Fruit fly (Drosophila melanogaster) whole organism, pupa: ENCODE results near the gene LanA.

Experiments used
- CG10348 ChIP-seq: fragments of 200-800 bp; sonication (Bioruptor generic); IDR thresholded peaks from 2 replicates; pipeline ENCODE4 v1.3.6; 2022; ENCODE audit warnings: missing biosample characterization, missing genetic modification characterization
- CG12605 ChIP-seq: fragments of 200-800 bp; sonication (Bioruptor generic); IDR thresholded peaks from 2 replicates; pipeline ENCODE4 v1.3.6; 2022; ENCODE audit warnings: missing biosample characterization, missing genetic modification characterization
- CG13204 ChIP-seq: fragments of 200-800 bp; sonication (Bioruptor generic); optimal IDR thresholded peaks from 2 replicates; lab custom pipeline; 2018; ENCODE audit warnings: missing biosample characterization, mild to moderate bottlenecking, missing genetic modification characterization, moderate library complexity
- CG14655 ChIP-seq: fragments of 200-800 bp; sonication (Bioruptor generic); optimal IDR thresholded peaks from 3 replicates; lab custom pipeline; 2017; ENCODE audit warnings: mild to moderate bottlenecking, missing biosample characterization, missing genetic modification reagents, missing genetic modification characterization
- CG15710 ChIP-seq: fragments of 200-800 bp; sonication (Bioruptor generic); optimal IDR thresholded peaks from 2 replicates; lab custom pipeline; 2018; ENCODE audit warnings: missing biosample characterization, mild to moderate bottlenecking, missing genetic modification characterization, moderate library complexity
- CG17806 ChIP-seq: fragments of 200-800 bp; sonication (Bioruptor generic); optimal IDR thresholded peaks from 2 replicates; lab custom pipeline; 2018; ENCODE audit warnings: missing biosample characterization, mild to moderate bottlenecking, missing genetic modification characterization, moderate library complexity
- CG32121 ChIP-seq: fragments of 200-800 bp; sonication (Bioruptor generic); IDR thresholded peaks from 2 replicates; pipeline ENCODE4 v1.3.6; 2022; ENCODE audit warnings: missing biosample characterization, missing genetic modification characterization
- CG34367 ChIP-seq: fragments of 200-800 bp; sonication (Bioruptor generic); optimal IDR thresholded peaks from 2 replicates; lab custom pipeline; 2018; ENCODE audit warnings: missing biosample characterization, mild to moderate bottlenecking, missing genetic modification characterization
- CG4496 ChIP-seq: fragments of 200-800 bp; sonication (Bioruptor generic); IDR thresholded peaks from 3 replicates; pipeline ENCODE4 v1.3.6; 2022; ENCODE audit warnings: missing biosample characterization, missing genetic modification characterization
- CG8159 ChIP-seq: fragments of 200-800 bp; sonication (Bioruptor generic); optimal IDR thresholded peaks from 3 replicates; lab custom pipeline; 2018; ENCODE audit warnings: missing biosample characterization, mild to moderate bottlenecking, missing genetic modification characterization, moderate library complexity
- CG8301 ChIP-seq: fragments of 200-800 bp; sonication (Bioruptor generic); optimal IDR thresholded peaks from 2 replicates; lab custom pipeline; 2018; ENCODE audit warnings: missing biosample characterization, mild to moderate bottlenecking, missing genetic modification characterization
- CG9948 ChIP-seq: fragments of 200-800 bp; sonication (Bioruptor generic); optimal IDR thresholded peaks from 2 replicates; lab custom pipeline; 2018; ENCODE audit warnings: missing biosample characterization, mild to moderate bottlenecking, missing genetic modification characterization, moderate library complexity
- D1 ChIP-seq: fragments of 200-800 bp; sonication (Bioruptor generic); optimal IDR thresholded peaks from 2 replicates; lab custom pipeline; 2018; ENCODE audit warnings: missing biosample characterization, mild to moderate bottlenecking, missing genetic modification characterization, moderate library complexity
- EcR ChIP-seq: fragments of 200-800 bp; sonication (Bioruptor generic); optimal IDR thresholded peaks from 3 replicates; lab custom pipeline; 2019; ENCODE audit warnings: missing biosample characterization, missing genetic modification characterization, mild to moderate bottlenecking, moderate library complexity, missing genetic modification reagents
- Ets98B ChIP-seq: fragments of 200-800 bp; sonication (Bioruptor generic); IDR thresholded peaks from 2 replicates; pipeline ENCODE4 v1.3.6; 2022; ENCODE audit warnings: missing biosample characterization, missing genetic modification characterization
- Pif1A ChIP-seq: fragments of 200-800 bp; sonication (Bioruptor generic); optimal IDR thresholded peaks from 3 replicates; lab custom pipeline; 2016; ENCODE audit warnings: missing biosample characterization, missing genetic modification characterization
- Pif1B ChIP-seq: fragments of 200-800 bp; sonication (Bioruptor generic); optimal IDR thresholded peaks from 3 replicates; lab custom pipeline; 2016; ENCODE audit warnings: missing biosample characterization, missing genetic modification characterization
- Snoo ChIP-seq: fragments of 200-800 bp; sonication (Bioruptor generic); optimal IDR thresholded peaks from 3 replicates; lab custom pipeline; 2017; ENCODE audit warnings: missing biosample characterization, mild to moderate bottlenecking, missing genetic modification characterization, inconsistent platforms
- fd96Ca ChIP-seq: fragments of 200-800 bp; sonication (Bioruptor generic); IDR thresholded peaks from 3 replicates; pipeline ENCODE4 v1.3.6; 2022; ENCODE audit warnings: missing biosample characterization, missing genetic modification characterization
- gl ChIP-seq: fragments of 200-800 bp; sonication (Bioruptor generic); optimal IDR thresholded peaks from 2 replicates; lab custom pipeline; 2018; ENCODE audit warnings: missing biosample characterization, mild to moderate bottlenecking, missing genetic modification characterization
- rn ChIP-seq: fragments of 200-800 bp; sonication (Bioruptor generic); IDR thresholded peaks from 2 replicates; pipeline ENCODE4 v1.3.6; 2022; ENCODE audit warnings: missing biosample characterization, missing genetic modification characterization

The LanA gene

DNA sequence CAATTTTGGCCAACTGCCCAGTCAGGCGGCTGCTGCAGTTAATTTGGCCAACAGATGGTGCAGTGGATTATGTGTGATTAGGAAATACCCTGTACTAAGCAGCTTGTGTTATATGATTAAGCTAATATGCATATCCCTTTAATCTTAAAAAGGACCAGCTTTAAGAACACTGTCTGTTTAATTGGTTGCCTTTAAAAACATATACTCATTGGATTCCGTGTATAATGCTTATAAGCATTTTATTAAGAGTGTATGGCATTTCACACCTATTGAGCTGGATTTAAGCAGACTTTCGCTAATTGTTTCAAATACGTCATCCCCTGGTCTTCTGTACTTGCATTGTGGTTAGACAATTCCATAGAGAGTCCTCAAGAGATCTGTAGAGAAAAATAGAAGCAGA is 45.6 kb upstream of the LanA start:
- no peak for TF ChIP-seq CG10348 (GFP tag; lab: Robert Waterston, UW)
- no peak for TF ChIP-seq CG12605 (GFP tag; lab: Robert Waterston, UW)
- no peak for TF ChIP-seq fd96Ca (GFP tag; lab: Robert Waterston, UW)
- no peak for TF ChIP-seq Ets98B
- TF ChIP-seq EcR, result no peak
- peak; percentile 79 for TF ChIP-seq CG8301
- no peak for TF ChIP-seq CG32121 (GFP tag; lab: Robert Waterston, UW)
- no peak for TF ChIP-seq CG13204 (GFP tag; lab: Kevin White, UChicago)
- no peak for TF ChIP-seq D1 (tag; lab: Kevin White, UChicago)
- TF ChIP-seq CG17806, result no peak
- no peak for TF ChIP-seq gl (tag; lab: Kevin White, UChicago)
- no peak for TF ChIP-seq CG34367 (tag; lab: Kevin White, UChicago)
- no peak for TF ChIP-seq rn
- TF ChIP-seq CG15710 (tag; lab: Kevin White, UChicago), result no peak
- TF ChIP-seq Pif1A (GFP tag; lab: Kevin White, UChicago), result no peak
- no peak for TF ChIP-seq Pif1B
- peak; percentile 65 for TF ChIP-seq CG14655 (GFP tag; lab: Kevin White, UChicago)

dm6 chr3L:6262644-6263404 is 45.0 kb upstream of the LanA start, which contains the start of gene Ldh:
TSS of gene Ldh (minus strand) at chr3L:6262694.
- peak; percentile 90 for TF ChIP-seq CG15710 (tag; lab: Kevin White, UChicago)
- peak; percentile 96 for TF ChIP-seq CG14655 (GFP tag; lab: Kevin White, UChicago)
- TF ChIP-seq Pif1B, result peak; percentile 95
- TF ChIP-seq CG10348 (GFP tag; lab: Robert Waterston, UW), result 0 out of 2 replicates have a peak, but pooled peaks have one; percentile 29
- TF ChIP-seq CG34367 (tag; lab: Kevin White, UChicago), result peak; percentile 86
- peak; percentile 97 for TF ChIP-seq Snoo (tag; lab: Kevin White, UChicago)
- peak; percentile 88 for TF ChIP-seq CG12605 (GFP tag; lab: Robert Waterston, UW)
- peak; percentile 85 for TF ChIP-seq fd96Ca (GFP tag; lab: Robert Waterston, UW)
- TF ChIP-seq CG32121 (GFP tag; lab: Robert Waterston, UW), result peak; percentile 95
- TF ChIP-seq CG17806, result peak; percentile 87
- TF ChIP-seq Pif1A (GFP tag; lab: Kevin White, UChicago), result peak; percentile 95
- peak; percentile 91 for TF ChIP-seq CG4496 (GFP tag; lab: Robert Waterston, UW)
- TF ChIP-seq CG13204 (GFP tag; lab: Kevin White, UChicago), result peak; percentile 80
- TF ChIP-seq EcR, result no peak
- TF ChIP-seq D1 (tag; lab: Kevin White, UChicago), result peak; percentile 62
- peak; percentile 95 for TF ChIP-seq CG8301
- TF ChIP-seq rn, result peak; percentile 80
- peak; percentile 88 for TF ChIP-seq CG9948 (tag; lab: Kevin White, UChicago)
- peak; percentile 91 for TF ChIP-seq CG8159 (tag; lab: Kevin White, UChicago)
- peak; percentile 88 for TF ChIP-seq Ets98B
- peak; percentile 44 for TF ChIP-seq gl (tag; lab: Kevin White, UChicago)

- no peak for TF ChIP-seq rn
- TF ChIP-seq CG17806, result no peak
- TF ChIP-seq EcR, result peak; percentile 22
- TF ChIP-seq CG8301, result no peak
Observed at dm6 chr3L:6262076-6262504, 44.3 kb upstream of the LanA start.

- TF ChIP-seq Ets98B (no peak), CG10348 (GFP tag; lab: Robert Waterston, UW) (no peak), CG15710 (tag; lab: Kevin White, UChicago) (no peak), CG8159 (tag; lab: Kevin White, UChicago) (no peak), CG34367 (tag; lab: Kevin White, UChicago) (no peak), fd96Ca (GFP tag; lab: Robert Waterston, UW) (no peak), CG13204 (GFP tag; lab: Kevin White, UChicago) (no peak), D1 (tag; lab: Kevin White, UChicago) (no peak), CG4496 (GFP tag; lab: Robert Waterston, UW) (no peak), CG17806 (no peak), CG32121 (GFP tag; lab: Robert Waterston, UW) (no peak), CG9948 (tag; lab: Kevin White, UChicago) (no peak)
Observed at dm6 chr3L:6261230-6261629, 43.4 kb upstream of the LanA start.

DNA sequence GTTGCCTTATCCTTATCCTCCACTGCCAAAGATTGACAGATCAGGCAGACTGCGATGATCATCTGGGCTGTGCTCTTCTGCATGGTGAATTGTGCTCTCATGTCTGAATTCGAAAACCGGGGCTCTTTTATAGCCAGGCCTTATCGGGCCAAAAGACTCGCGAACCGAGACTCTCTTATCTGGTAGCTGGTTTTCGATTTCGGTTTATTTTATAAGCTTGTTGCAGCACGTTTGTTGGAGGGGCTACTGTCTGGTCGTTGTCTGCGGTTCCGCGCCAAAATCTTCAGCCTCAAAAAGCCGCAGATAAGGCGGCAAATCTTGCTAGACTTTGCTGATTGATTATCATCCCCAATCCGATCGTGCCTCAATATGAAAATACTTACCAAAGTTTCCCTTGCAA is 40.8 kb upstream of the LanA start, which contains the start of gene CG10163:
TSS of gene CG10163 (minus strand) at position 101 of the 400 bp plus-strand sequence.
- TF ChIP-seq Pif1A (GFP tag; lab: Kevin White, UChicago), result no peak
- no peak for TF ChIP-seq CG32121 (GFP tag; lab: Robert Waterston, UW)
- no peak for TF ChIP-seq CG15710 (tag; lab: Kevin White, UChicago)
- no peak for TF ChIP-seq Ets98B
- TF ChIP-seq rn, result no peak
- TF ChIP-seq CG8301, result no peak
- TF ChIP-seq D1 (tag; lab: Kevin White, UChicago), result no peak
- TF ChIP-seq CG17806, result no peak
- no peak for TF ChIP-seq Snoo (tag; lab: Kevin White, UChicago)
- no peak for TF ChIP-seq EcR
- no peak for TF ChIP-seq CG8159 (tag; lab: Kevin White, UChicago)
- TF ChIP-seq Pif1B, result no peak
- no peak for TF ChIP-seq CG4496 (GFP tag; lab: Robert Waterston, UW)
